Worm (Caenorhabditis elegans): ENCODE measurements around the gene H21P03.10.
A peak's percentile ranks its signal among the peaks of the same experiment; 100 is the strongest.

H21P03.10 gene

DNA sequence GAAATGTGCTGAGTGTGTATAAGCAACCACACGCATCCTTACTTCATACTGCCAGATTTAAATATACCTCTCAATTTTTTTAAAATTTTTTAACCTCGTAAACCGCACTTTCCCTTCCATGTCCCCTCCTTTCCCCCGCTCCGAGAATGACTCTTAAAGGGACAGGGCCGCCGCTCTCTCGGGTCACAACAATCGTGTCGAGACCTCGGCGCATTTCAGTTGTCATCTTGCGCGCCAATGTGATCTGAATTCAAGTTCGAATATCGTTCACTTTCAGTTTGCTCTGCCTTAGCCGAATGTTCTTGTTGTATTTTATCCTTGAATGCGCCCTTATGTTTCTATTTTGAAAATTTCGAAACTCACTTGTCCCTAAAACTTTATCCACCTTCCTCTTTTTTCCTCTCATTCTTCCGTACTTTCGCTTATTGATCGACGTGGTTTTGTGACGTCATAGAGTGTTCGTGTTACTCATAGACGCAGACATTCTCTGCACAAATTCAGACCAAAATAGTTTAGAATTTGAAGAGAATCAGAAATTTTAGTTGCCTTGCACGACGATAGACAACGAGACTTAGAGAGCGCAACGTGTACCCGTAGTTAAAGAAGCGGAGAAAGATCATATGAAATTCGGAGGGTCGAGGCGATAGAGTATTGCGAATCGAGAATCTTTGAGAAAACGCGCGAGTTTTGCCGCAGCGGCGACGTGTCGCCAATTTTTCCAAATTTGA is 21.9 kb downstream of the H21P03.10 start:
- TF ChIP-seq jun-1 (tag; optimal IDR thresholded peaks at IDR 0.05), result peak; percentile 46
- peak; percentile 77 for TF ChIP-seq nhr-23 (tag; optimal IDR thresholded peaks at IDR 0.05)
- TF ChIP-seq zag-1 (tag; optimal IDR thresholded peaks at IDR 0.05), result no peak
- TF ChIP-seq pqm-1 (tag; optimal IDR thresholded peaks at IDR 0.05), result peak; percentile 59
- TF ChIP-seq unc-62 (GFP tag; optimal IDR thresholded peaks at IDR 0.05), result peak; percentile 32
- peak; percentile 59 for TF ChIP-seq lin-15B (tag; optimal IDR thresholded peaks at IDR 0.05)
- no peak for TF ChIP-seq ztf-4 (tag; optimal IDR thresholded peaks at IDR 0.05)
- TF ChIP-seq nhr-43 (tag; optimal IDR thresholded peaks at IDR 0.05; ENCODE audit: poor library complexity, severe bottlenecking), result peak; percentile 52
- no peak for TF ChIP-seq daf-12 (tag; optimal IDR thresholded peaks at IDR 0.05)
- peak; percentile 57 for TF ChIP-seq elt-2 (tag; optimal IDR thresholded peaks at IDR 0.05)
- no peak for TF ChIP-seq skn-1 (tag; optimal IDR thresholded peaks at IDR 0.05)
- TF ChIP-seq nhr-25 (tag; optimal IDR thresholded peaks at IDR 0.05), result peak; percentile 56
- peak; percentile 71 for TF ChIP-seq R02D3.7 (tag; optimal IDR thresholded peaks at IDR 0.05)
- TF ChIP-seq pha-4 (tag; optimal IDR thresholded peaks at IDR 0.05), result peak; percentile 81
- no peak for TF ChIP-seq nhr-76 (tag; optimal IDR thresholded peaks at IDR 0.05)
- peak; percentile 58 for TF ChIP-seq lsy-12 (tag; optimal IDR thresholded peaks at IDR 0.05)
- no peak for TF ChIP-seq ceh-16 (tag; optimal IDR thresholded peaks at IDR 0.05)
- TF ChIP-seq ceh-28 (tag; optimal IDR thresholded peaks at IDR 0.05), result peak; percentile 91
- peak; percentile 71 for TF ChIP-seq hmg-11 (tag; optimal IDR thresholded peaks at IDR 0.05)
- peak; percentile 25 for TF ChIP-seq sea-2 (GFP tag; optimal IDR thresholded peaks at IDR 0.05)
- no peak for TF ChIP-seq unc-39 (tag; optimal IDR thresholded peaks at IDR 0.05)
- TF ChIP-seq mdl-1 (tag; optimal IDR thresholded peaks at IDR 0.05), result no peak
- TF ChIP-seq fkh-2 (tag; optimal IDR thresholded peaks at IDR 0.05), result no peak
- TF ChIP-seq snpc-4 (tag; optimal IDR thresholded peaks at IDR 0.05), result peak; percentile 36
- TF ChIP-seq fos-1 (tag; optimal IDR thresholded peaks at IDR 0.05), result no peak
- no peak for TF ChIP-seq elt-3 (tag; optimal IDR thresholded peaks at IDR 0.05)
- peak; percentile 73 for TF ChIP-seq nfya-1 (tag; optimal IDR thresholded peaks at IDR 0.05; ENCODE audit: insufficient read depth)

DNA sequence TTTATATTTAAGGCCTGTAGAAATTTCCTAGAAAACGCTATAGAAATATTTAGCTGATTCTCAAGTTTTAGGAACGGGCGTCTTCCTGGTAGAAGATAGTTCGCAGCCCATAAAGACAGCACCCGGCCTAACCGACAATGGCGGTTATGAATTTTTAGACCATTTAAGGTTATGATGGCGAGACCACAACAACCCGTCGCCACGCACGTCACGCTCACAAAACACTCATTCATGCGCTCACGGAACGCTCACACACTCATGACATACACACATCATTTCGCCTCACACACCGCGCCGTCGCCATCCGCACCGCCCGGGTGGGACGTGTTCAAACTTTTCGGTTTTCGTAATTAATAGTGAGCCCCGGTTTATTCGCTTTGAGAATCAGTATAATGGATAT is 23.2 kb downstream of the H21P03.10 start:
- TF ChIP-seq nhr-11 (tag; optimal IDR thresholded peaks at IDR 0.05) (no peak), lin-15B (tag; optimal IDR thresholded peaks at IDR 0.05) (peak; percentile 8)

DNA sequence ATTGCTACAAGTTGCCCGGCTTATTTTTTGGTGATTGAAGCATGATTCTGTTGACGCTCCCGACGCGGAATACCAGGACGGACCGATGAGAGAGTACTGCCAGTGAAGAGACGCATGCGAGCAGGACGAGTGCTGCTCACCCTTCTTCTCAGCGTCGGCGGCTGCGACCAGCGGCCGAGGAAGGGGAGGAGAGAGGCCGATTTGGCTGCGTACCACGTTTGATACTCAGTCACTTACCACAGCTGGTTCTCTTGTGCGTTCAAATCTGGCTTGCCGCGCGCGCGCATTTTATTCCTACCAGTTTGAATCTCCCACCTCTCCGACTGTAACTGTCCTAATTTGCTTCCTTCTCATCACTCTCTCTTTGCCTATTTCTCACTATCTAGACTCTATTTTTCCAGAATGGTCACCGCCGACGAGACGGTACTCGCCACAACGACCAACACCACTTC is 23.7 kb downstream of the H21P03.10 start, which contains the start of gene mep-1:
Gene mep-1, plus strand, starts transcription at position 402 of the 452 bp plus-strand sequence.
- TF ChIP-seq ceh-82 (tag; optimal IDR thresholded peaks at IDR 0.05) (no peak), nfya-1 (tag; optimal IDR thresholded peaks at IDR 0.05; ENCODE audit: insufficient read depth) (peak; percentile 77), egl-27 (tag; optimal IDR thresholded peaks at IDR 0.05) (no peak), elt-2 (tag; optimal IDR thresholded peaks at IDR 0.05) (peak; percentile 33), lin-15B (tag; optimal IDR thresholded peaks at IDR 0.05) (peak; percentile 68), nhr-28 (tag; optimal IDR thresholded peaks at IDR 0.05) (no peak), R02D3.7 (tag; optimal IDR thresholded peaks at IDR 0.05) (peak; percentile 57), jun-1 (tag; optimal IDR thresholded peaks at IDR 0.05) (peak; percentile 23), lin-39 (tag; optimal IDR thresholded peaks at IDR 0.05) (peak; percentile 95), hmg-11 (tag; optimal IDR thresholded peaks at IDR 0.05) (peak; percentile 78), mml-1 (tag; optimal IDR thresholded peaks at IDR 0.05) (no peak), nhr-77 (tag; optimal IDR thresholded peaks at IDR 0.05) (no peak), aly-2 (tag; optimal IDR thresholded peaks at IDR 0.05) (no peak), pqm-1 (tag; optimal IDR thresholded peaks at IDR 0.05) (no peak), elt-1 (tag; optimal IDR thresholded peaks at IDR 0.05) (no peak), fkh-10 (GFP tag; optimal IDR thresholded peaks at IDR 0.05) (peak; percentile 54), unc-39 (tag; optimal IDR thresholded peaks at IDR 0.05) (no peak), ceh-16 (tag; optimal IDR thresholded peaks at IDR 0.05) (no peak), egl-5 (tag; optimal IDR thresholded peaks at IDR 0.05) (no peak), pha-4 (tag; optimal IDR thresholded peaks at IDR 0.05) (peak; percentile 31), nhr-67 (tag; optimal IDR thresholded peaks at IDR 0.05) (no peak), ceh-9 (tag; optimal IDR thresholded peaks at IDR 0.05) (no peak), ama-1 (optimal IDR thresholded peaks at IDR 0.05) (peak; percentile 69), nhr-11 (tag; optimal IDR thresholded peaks at IDR 0.05) (peak; percentile 37), nhr-12 (tag; optimal IDR thresholded peaks at IDR 0.05) (no peak), daf-12 (tag; optimal IDR thresholded peaks at IDR 0.05) (no peak), nhr-43 (tag; optimal IDR thresholded peaks at IDR 0.05; ENCODE audit: poor library complexity, severe bottlenecking) (peak; percentile 38), ztf-4 (tag; optimal IDR thresholded peaks at IDR 0.05) (no peak), nhr-237 (tag; optimal IDR thresholded peaks at IDR 0.05) (no peak), skn-1 (tag; optimal IDR thresholded peaks at IDR 0.05) (peak; percentile 35), nhr-25 (tag; optimal IDR thresholded peaks at IDR 0.05) (peak; percentile 76), elt-3 (tag; optimal IDR thresholded peaks at IDR 0.05) (no peak), sea-2 (GFP tag; optimal IDR thresholded peaks at IDR 0.05) (no peak), snpc-4 (tag; optimal IDR thresholded peaks at IDR 0.05) (peak; percentile 77), nhr-23 (tag; optimal IDR thresholded peaks at IDR 0.05) (peak; percentile 55), lsy-12 (tag; optimal IDR thresholded peaks at IDR 0.05) (peak; percentile 32), eor-1 (tag; optimal IDR thresholded peaks at IDR 0.05) (no peak), ZK546.5 (tag; optimal IDR thresholded peaks at IDR 0.05) (no peak), tbx-2 (tag; optimal IDR thresholded peaks at IDR 0.05) (peak; percentile 11)
